Fruit fly (Drosophila melanogaster) whole organism, embryonic: ENCODE results near the gene pHCl-1.
A peak's percentile ranks its signal among the peaks of the same experiment; 100 is the strongest.

Experiments
- Ada2b ChIP-seq: fragments of 200-800 bp; sonication (Bioruptor generic); IDR thresholded peaks from 2 replicates; pipeline ENCODE4 v1.3.6; 2022; ENCODE audit warnings: missing biosample characterization, missing genetic modification characterization
- Aef1 ChIP-seq: fragments of 200-800 bp; sonication (Bioruptor generic); IDR thresholded peaks from 3 replicates; pipeline ENCODE4 v1.3.6; 2022; ENCODE audit warnings: missing biosample characterization, missing genetic modification characterization
- Awh ChIP-seq: fragments of 200-800 bp; sonication (Bioruptor generic); IDR thresholded peaks from 2 replicates; pipeline ENCODE4, ENCODE4 v1.3.6; 2022; ENCODE audit warnings: missing biosample characterization, missing genetic modification characterization
- CG10366 ChIP-seq: fragments of 200-800 bp; sonication (Bioruptor generic); IDR thresholded peaks from 2 replicates; pipeline ENCODE4 v1.3.6; 2022; ENCODE audit warnings: missing biosample characterization, missing genetic modification characterization
- CG11247 ChIP-seq: fragments of 200-800 bp; sonication (Bioruptor generic); IDR thresholded peaks from 2 replicates; pipeline ENCODE4 v1.3.6; 2022; ENCODE audit warnings: missing biosample characterization, missing genetic modification characterization
- CG11398 ChIP-seq: fragments of 200-800 bp; sonication (Bioruptor generic); optimal IDR thresholded peaks from 2 replicates; lab custom pipeline; 2016; ENCODE audit warnings: missing biosample characterization, missing genetic modification characterization
- CG11695 ChIP-seq: fragments of 200-800 bp; sonication (Bioruptor generic); IDR thresholded peaks from 3 replicates; pipeline ENCODE4 v1.3.6; 2022; ENCODE audit warnings: missing biosample characterization, missing genetic modification characterization
- CG1603 ChIP-seq: fragments of 200-800 bp; sonication (Bioruptor generic); optimal IDR thresholded peaks from 2 replicates; lab custom pipeline; 2019; ENCODE audit warnings: missing biosample characterization, mild to moderate bottlenecking, missing genetic modification characterization, moderate library complexity
- CG17912 ChIP-seq: fragments of 200-800 bp; sonication (Bioruptor generic); optimal IDR thresholded peaks from 2 replicates; lab custom pipeline; 2018; ENCODE audit warnings: missing biosample characterization, mild to moderate bottlenecking, missing genetic modification characterization
- CG18619 ChIP-seq: fragments of 200-800 bp; sonication (Bioruptor generic); optimal IDR thresholded peaks from 3 replicates; lab custom pipeline; 2017; ENCODE audit warnings: missing biosample characterization, mild to moderate bottlenecking, missing genetic modification characterization
- CG2875 ChIP-seq: fragments of 200-800 bp; sonication (Bioruptor generic); optimal IDR thresholded peaks from 2 replicates; lab custom pipeline; 2017; ENCODE audit warnings: missing biosample characterization, mild to moderate bottlenecking, missing genetic modification characterization, missing genetic modification reagents
- CG30431 ChIP-seq: fragments of 200-800 bp; sonication (Bioruptor generic); optimal IDR thresholded peaks from 2 replicates; lab custom pipeline; 2017; ENCODE audit warnings: missing biosample characterization, missing genetic modification characterization
- CG4282 ChIP-seq: fragments of 200-800 bp; sonication (Bioruptor generic); optimal IDR thresholded peaks from 2 replicates; lab custom pipeline; 2016; ENCODE audit warnings: missing biosample characterization, missing genetic modification characterization
- CG4424 ChIP-seq: fragments of 200-800 bp; sonication (Bioruptor generic); optimal IDR thresholded peaks from 3 replicates; lab custom pipeline; 2016; ENCODE audit warnings: missing biosample characterization, missing genetic modification characterization
- CG5245 ChIP-seq: fragments of 200-800 bp; sonication (Bioruptor generic); optimal IDR thresholded peaks from 3 replicates; lab custom pipeline; 2016; ENCODE audit warnings: missing biosample characterization, missing genetic modification characterization
- CG6272 ChIP-seq: fragments of 200-800 bp; sonication (Bioruptor generic); IDR thresholded peaks from 2 replicates; pipeline ENCODE4 v1.3.6; 2022; ENCODE audit warnings: missing biosample characterization, missing genetic modification characterization
- CG8290 ChIP-seq, 3 experiments: fragments of 200-800 bp; sonication (Bioruptor generic); optimal IDR thresholded peaks; 2 replicates each; lab custom pipeline; 2016 to 2019; ENCODE audit warnings: missing biosample characterization in 3 of 3, missing genetic modification characterization in 3 of 3, mild to moderate bottlenecking in 2 of 3, moderate library complexity in 1 of 3
- CG8924 ChIP-seq: fragments of 200-800 bp; optimal IDR thresholded peaks from 3 replicates; lab custom pipeline; 2019; ENCODE audit warnings: missing biosample characterization, mild to moderate bottlenecking, missing genetic modification characterization, moderate library complexity
- CkIIα-i1 ChIP-seq: fragments of 200-800 bp; sonication (Bioruptor generic); IDR thresholded peaks from 2 replicates; pipeline ENCODE4 v1.3.6; 2022; ENCODE audit warnings: missing biosample characterization, missing genetic modification characterization
- CrebB ChIP-seq: fragments of 200-800 bp; sonication (Bioruptor generic); optimal IDR thresholded peaks from 3 replicates; lab custom pipeline; 2018; ENCODE audit warnings: missing biosample characterization, mild to moderate bottlenecking, missing genetic modification characterization
- Dfd ChIP-seq, 2 experiments: fragments of >200 bp; optimal IDR thresholded peaks; 2 replicates each; lab custom pipeline; 2017; ENCODE audit warnings: missing biosample characterization in 2 of 2, missing genetic modification characterization in 2 of 2
- Doc3 ChIP-seq: fragments of 200-800 bp; sonication (Bioruptor generic); IDR thresholded peaks from 3 replicates; pipeline ENCODE4 v1.3.6; 2022; ENCODE audit warnings: missing biosample characterization, missing genetic modification characterization; ENCODE audit not compliant: partially characterized antibody
- Drgx ChIP-seq: fragments of 200-800 bp; sonication (Bioruptor generic); IDR thresholded peaks from 2 replicates; pipeline ENCODE4 v1.3.6; 2022; ENCODE audit warnings: missing biosample characterization, missing genetic modification characterization
- Eip74EF ChIP-seq, 2 experiments: fragments of 200-800 bp in 1 of 2; fragments of >200 bp in 1 of 2; sonication (Bioruptor generic) in 1 of 2; optimal IDR thresholded peaks; 2 replicates each; lab custom pipeline; 2017 to 2019; ENCODE audit warnings: missing biosample characterization in 2 of 2, missing genetic modification characterization in 2 of 2, mild to moderate bottlenecking in 1 of 2, moderate library complexity in 1 of 2
- Ets65A ChIP-seq: fragments of 200-800 bp; sonication (Bioruptor generic); peaks from one replicate; lab custom pipeline; 2016; ENCODE audit warnings: missing biosample characterization, missing genetic modification characterization
- Fer1 ChIP-seq: fragments of 200-800 bp; sonication (Bioruptor generic); optimal IDR thresholded peaks from 2 replicates; lab custom pipeline; 2017; ENCODE audit warnings: missing biosample characterization, mild to moderate bottlenecking, missing genetic modification characterization
- Lim3 ChIP-seq: fragments of 200-800 bp; sonication (Bioruptor generic); IDR thresholded peaks from 2 replicates; pipeline ENCODE4 v1.3.6; 2022; ENCODE audit warnings: missing biosample characterization, missing genetic modification characterization
- Mrtf ChIP-seq: fragments of 200-800 bp; sonication (Bioruptor generic); IDR thresholded peaks from 3 replicates; pipeline ENCODE4 v1.3.6; 2022; ENCODE audit warnings: missing biosample characterization, missing genetic modification characterization
- Ravus ChIP-seq: fragments of 200-800 bp; sonication (Bioruptor generic); IDR thresholded peaks from 2 replicates; pipeline ENCODE4 v1.3.6; 2022; ENCODE audit warnings: missing biosample characterization, missing genetic modification characterization
- Trl ChIP-seq, 3 experiments: fragments of >200 bp in 2 of 3; fragments of 200-800 bp in 1 of 3; sonication (Bioruptor generic) in 1 of 3; optimal IDR thresholded peaks; 2 replicates in 1 of 3; 3 replicates in 2 of 3; lab custom pipeline; 2016 to 2017; ENCODE audit warnings: missing biosample characterization in 1 of 3, missing genetic modification characterization in 1 of 3
- br ChIP-seq: fragments of >200 bp; optimal IDR thresholded peaks from 2 replicates; lab custom pipeline; 2017
- ci ChIP-seq: fragments of 200-800 bp; sonication (Bioruptor generic); IDR thresholded peaks from 3 replicates; pipeline ENCODE4 v1.3.6; 2022; ENCODE audit warnings: missing biosample characterization, missing genetic modification characterization
- crol ChIP-seq: fragments of 200-800 bp; sonication (Bioruptor generic); IDR thresholded peaks from 2 replicates; pipeline ENCODE4 v1.3.6; 2022; ENCODE audit warnings: missing biosample characterization, missing genetic modification characterization
- dimm ChIP-seq: fragments of 200-800 bp; sonication (Bioruptor generic); IDR thresholded peaks from 2 replicates; pipeline ENCODE4 v1.3.6; 2022; ENCODE audit warnings: missing biosample characterization, missing genetic modification characterization
- disco-r ChIP-seq: fragments of 200-800 bp; sonication (Bioruptor generic); optimal IDR thresholded peaks from 2 replicates; lab custom pipeline; 2016; ENCODE audit warnings: missing biosample characterization, missing genetic modification characterization
- fd96Cb ChIP-seq: fragments of 200-800 bp; sonication (Bioruptor generic); optimal IDR thresholded peaks from 2 replicates; lab custom pipeline; 2018; ENCODE audit warnings: missing biosample characterization, mild to moderate bottlenecking, missing genetic modification characterization, moderate library complexity
- grau ChIP-seq: fragments of 200-800 bp; optimal IDR thresholded peaks from 3 replicates; lab custom pipeline; 2019; ENCODE audit warnings: missing biosample characterization, mild to moderate bottlenecking, missing genetic modification characterization, moderate library complexity
- grn ChIP-seq: fragments of 200-800 bp; sonication (Bioruptor generic); optimal IDR thresholded peaks from 3 replicates; lab custom pipeline; 2017; ENCODE audit warnings: missing biosample characterization, missing genetic modification characterization
- hb ChIP-seq: fragments of 200-800 bp; sonication (Bioruptor generic); IDR thresholded peaks from 3 replicates; pipeline ENCODE4 v1.3.6; 2022; ENCODE audit warnings: missing biosample characterization, missing genetic modification characterization; ENCODE audit not compliant: partially characterized antibody
- hbn ChIP-seq: fragments of 200-800 bp; sonication (Bioruptor generic); IDR thresholded peaks from 2 replicates; pipeline ENCODE4 v1.3.6; 2022; ENCODE audit warnings: missing biosample characterization, missing genetic modification characterization; ENCODE audit not compliant: partially characterized antibody
- mam ChIP-seq: fragments of 200-800 bp; sonication (Bioruptor generic); optimal IDR thresholded peaks from 3 replicates; lab custom pipeline; 2016; ENCODE audit warnings: missing biosample characterization, missing genetic modification characterization
- onecut ChIP-seq: fragments of 200-800 bp; sonication (Bioruptor generic); IDR thresholded peaks from 2 replicates; pipeline ENCODE4 v1.3.6; 2022; ENCODE audit warnings: missing biosample characterization, missing genetic modification characterization
- org-1 ChIP-seq: fragments of 200-800 bp; sonication (Bioruptor generic); optimal IDR thresholded peaks from 2 replicates; lab custom pipeline; 2017; ENCODE audit warnings: missing biosample characterization, missing genetic modification characterization
- phol ChIP-seq: fragments of 200-800 bp; sonication (Bioruptor generic); optimal IDR thresholded peaks from 3 replicates; lab custom pipeline; 2018; ENCODE audit warnings: missing biosample characterization, mild to moderate bottlenecking, missing genetic modification characterization, moderate library complexity
- rib ChIP-seq: fragments of 200-800 bp; sonication (Bioruptor generic); IDR thresholded peaks from 2 replicates; pipeline ENCODE4 v1.3.6; 2022; ENCODE audit warnings: missing biosample characterization, missing genetic modification characterization
- tup ChIP-seq: fragments of 200-800 bp; sonication (Bioruptor generic); optimal IDR thresholded peaks from 2 replicates; lab custom pipeline; 2016; ENCODE audit warnings: missing biosample characterization, mild to moderate bottlenecking, missing genetic modification characterization, moderate library complexity
- tx ChIP-seq: fragments of 200-800 bp; sonication (Bioruptor generic); optimal IDR thresholded peaks from 2 replicates; lab custom pipeline; 2016; ENCODE audit warnings: missing biosample characterization, missing genetic modification characterization
- wdn ChIP-seq: fragments of 200-800 bp; sonication (Bioruptor generic); IDR thresholded peaks from 2 replicates; pipeline ENCODE4 v1.3.6; 2022; ENCODE audit warnings: missing biosample characterization, missing genetic modification characterization
- wek ChIP-seq: fragments of 200-800 bp; sonication (Bioruptor generic); optimal IDR thresholded peaks from 3 replicates; lab custom pipeline; 2018; ENCODE audit warnings: missing biosample characterization, mild to moderate bottlenecking, missing genetic modification characterization, moderate library complexity

Gene pHCl-1

DNA sequence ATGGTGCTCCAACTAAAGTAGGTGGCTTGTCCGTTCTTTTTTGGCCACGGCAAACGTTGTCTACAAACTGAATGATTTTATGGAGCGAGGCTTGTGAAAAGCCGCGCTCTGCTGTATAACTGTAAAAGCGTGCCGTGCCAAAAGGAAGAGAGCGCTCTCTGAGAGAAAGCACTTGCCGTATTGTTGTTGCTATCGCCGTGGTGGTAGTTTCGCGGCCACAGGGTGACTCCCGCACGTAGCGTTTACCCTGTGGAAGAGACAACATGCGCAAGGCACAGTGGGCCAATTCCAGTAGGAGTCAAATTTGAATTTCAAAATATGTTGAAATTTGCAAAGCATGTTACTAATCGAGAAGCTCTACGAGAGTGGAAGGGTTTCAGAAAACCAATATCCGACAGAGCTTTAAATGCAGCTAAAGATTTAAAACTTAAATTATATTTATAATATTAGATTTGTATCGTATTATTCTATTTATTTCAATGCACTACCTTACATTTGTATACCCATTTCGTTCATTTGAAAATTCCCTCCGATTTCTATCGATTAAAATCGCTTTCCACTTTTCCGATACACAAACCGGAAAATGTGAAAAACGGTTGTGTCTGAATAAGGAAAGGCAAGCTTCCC lies 26.1 kb upstream of the pHCl-1 start, which contains the start of gene sff (continued):
- TF ChIP-seq CG11695 (GFP tag; lab: Robert Waterston, UW) (peak; percentile 87), mam (GFP tag; lab: Kevin White, UChicago) (peak; percentile 72), rib (0 out of 2 replicates have a peak, but pooled peaks have one; percentile 48), Aef1 (GFP tag; lab: Robert Waterston, UW) (peak; percentile 88; the same call in 2 of the 3 replicates), Ravus (GFP tag; lab: Robert Waterston, UW) (peak; percentile 43), Doc3 (GFP tag; lab: Robert Waterston, UW) (peak; percentile 42; the same call in 1 of the 3 replicates), org-1 (peak; percentile 77), Drgx (GFP tag; lab: Robert Waterston, UW) (peak; percentile 70), CG2875 (GFP tag; lab: Kevin White, UChicago) (peak; percentile 72), CG17912 (GFP tag; lab: Kevin White, UChicago) (peak; percentile 37), CrebB (peak; percentile 62), grn (GFP tag; lab: Kevin White, UChicago) (peak; percentile 20), fd96Cb (tag; lab: Kevin White, UChicago) (peak; percentile 92), Eip74EF (GFP tag; optimal IDR thresholded peaks at IDR 0.05; lab: Kevin White, UChicago) (peak in 1 of 2 experiments; percentile 59), hbn (GFP tag; lab: Robert Waterston, UW) (peak; percentile 19; the same call in 1 of the 2 replicates), onecut (GFP tag; lab: Robert Waterston, UW) (peak; percentile 84), Lim3 (GFP tag; lab: Robert Waterston, UW) (peak; percentile 75), Ets65A (peak; percentile 95), grau (peak; percentile 88), disco-r (GFP tag; lab: Kevin White, UChicago) (peak; percentile 40), CG4424 (peak; percentile 89), CkIIα-i1 (GFP tag; lab: Robert Waterston, UW) (no peak), tx (peak; percentile 45), CG5245 (GFP tag; lab: Kevin White, UChicago) (peak; percentile 80), Awh (GFP tag; lab: Robert Waterston, UW) (peak; percentile 84), CG18619 (GFP tag; lab: Kevin White, UChicago) (peak; percentile 83), CG11398 (GFP tag; lab: Kevin White, UChicago) (peak; percentile 58), ci (GFP tag; lab: Robert Waterston, UW) (peak; percentile 94), CG1603 (peak; percentile 73), CG4282 (peak; percentile 41), CG6272 (GFP tag; lab: Robert Waterston, UW) (peak; percentile 84), CG11247 (GFP tag; lab: Robert Waterston, UW) (peak; percentile 77), crol (GFP tag; lab: Robert Waterston, UW) (peak; percentile 31; the same call in 1 of the 2 replicates), CG8924 (tag; lab: Kevin White, UChicago) (peak; percentile 88), Mrtf (GFP tag; lab: Robert Waterston, UW) (peak; percentile 75; the same call in 2 of the 3 replicates), CG30431 (GFP tag; lab: Kevin White, UChicago) (peak; percentile 89), br (lab: Kevin White, UChicago) (no peak), tup (GFP tag; lab: Kevin White, UChicago) (peak; percentile 19), Ada2b (GFP tag; lab: Robert Waterston, UW) (peak; percentile 81), Dfd (GFP tag; optimal IDR thresholded peaks at IDR 0.05; lab: Kevin White, UChicago) (no peak), phol (tag; lab: Kevin White, UChicago) (peak; percentile 93), CG10366 (GFP tag; lab: Robert Waterston, UW) (peak; percentile 84), hb (no peak), wek (GFP tag; lab: Kevin White, UChicago) (peak; percentile 61), Trl (optimal IDR thresholded peaks at IDR 0.05; lab: Kevin White, UChicago) (peak; percentile 54 to 71), Trl (GFP tag; optimal IDR thresholded peaks at IDR 0.05; lab: Kevin White, UChicago) (peak; percentile 74), CG8290 (GFP tag; optimal IDR thresholded peaks at IDR 0.05; lab: Kevin White, UChicago) (peak; percentile 65), CG8290 (tag; optimal IDR thresholded peaks at IDR 0.05; lab: Kevin White, UChicago) (peak; percentile 65 to 74), wdn (GFP tag; lab: Robert Waterston, UW) (peak; percentile 68), Fer1 (GFP tag; lab: Kevin White, UChicago) (peak; percentile 90), dimm (peak; percentile 65)
